Worm (Caenorhabditis elegans): ENCODE data around the gene cyh-1.

The cyh-1 gene

DNA sequence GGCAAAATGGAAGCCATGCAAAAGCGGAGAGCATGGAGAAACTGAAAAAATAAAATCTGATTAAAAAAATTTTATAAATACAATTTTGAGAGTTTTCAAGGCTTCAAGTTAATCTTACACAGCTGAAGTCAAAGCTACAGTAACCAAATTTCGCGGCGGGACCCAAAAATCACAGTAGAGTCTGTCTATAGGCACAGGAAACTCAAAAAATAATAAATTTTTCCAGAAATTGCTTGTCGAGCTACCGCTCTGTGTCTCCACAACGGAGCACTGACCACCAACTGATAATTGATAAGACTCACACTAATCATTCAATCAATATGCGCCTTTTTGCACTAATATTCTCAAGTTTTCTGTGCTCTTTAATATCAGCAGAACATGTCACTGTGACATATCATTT, 45.5 kb downstream of the cyh-1 start, which contains the start of gene W10G11.19:
TSS of gene W10G11.19 (plus strand) at position 301 of the 400 bp plus-strand sequence.
- peak; percentile 18 for TF ChIP-seq hlh-11 (tag; optimal IDR thresholded peaks at IDR 0.05)
- TF ChIP-seq pqm-1 (tag; optimal IDR thresholded peaks at IDR 0.05): peak; percentile 13
- peak; percentile 21; the same call in 1 of the 2 replicates for TF ChIP-seq dmd-6 (GFP tag; IDR thresholded peaks at IDR 0.05)
- no peak for TF ChIP-seq daf-16 (GFP tag; optimal IDR thresholded peaks at IDR 0.05)
- TF ChIP-seq daf-16 (tag; optimal IDR thresholded peaks at IDR 0.05): peak; percentile 28
- peak in 1 of 2 experiments; percentile 7 for TF ChIP-seq unc-62 (GFP tag; optimal IDR thresholded peaks at IDR 0.05 in 1 of 2)
- no peak for TF ChIP-seq unc-62 (tag; optimal IDR thresholded peaks at IDR 0.05)
- TF ChIP-seq T26A8.4 (GFP tag; IDR thresholded peaks at IDR 0.05): no peak

DNA sequence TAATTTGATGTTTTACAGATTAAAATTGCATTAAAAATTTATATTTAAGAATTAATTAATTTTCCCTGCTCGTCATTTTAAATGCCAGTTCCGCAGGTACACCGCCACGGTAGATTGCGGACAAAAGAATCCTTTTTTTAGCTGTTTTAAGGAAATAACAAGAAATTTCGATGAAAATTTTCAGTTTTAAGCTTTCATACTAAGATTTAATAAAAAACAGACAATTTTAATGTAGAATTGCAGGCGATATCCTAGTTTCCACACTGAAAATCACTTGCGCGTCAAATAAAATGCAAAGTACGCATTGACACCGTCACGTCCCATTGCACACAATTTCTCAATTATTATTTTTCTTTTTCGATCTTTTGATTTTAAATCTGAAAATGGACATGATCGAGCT, 48.6 kb downstream of the cyh-1 start, which contains the start of gene dnc-3:
TSS of gene dnc-3 (plus strand) at position 272 of the 400 bp plus-strand sequence.
- TF ChIP-seq dmd-8 (GFP tag; IDR thresholded peaks at IDR 0.05) (no peak), ceh-32 (tag; optimal IDR thresholded peaks at IDR 0.05; ENCODE audit: poor library complexity) (no peak), nhr-237 (tag; optimal IDR thresholded peaks at IDR 0.05) (no peak), ces-1 (GFP tag; optimal IDR thresholded peaks at IDR 0.05) (no peak), lir-3 (tag; optimal IDR thresholded peaks at IDR 0.05) (no peak), ZK337.2 (GFP tag; IDR thresholded peaks at IDR 0.05) (no peak), mxl-2 (GFP tag; conservative IDR thresholded peaks at IDR 0.05) (no peak), aha-1 (tag) (peak; percentile 72), set-16 (GFP tag; IDR thresholded peaks at IDR 0.05) (no peak), lin-15B (tag; optimal IDR thresholded peaks at IDR 0.05) (no peak), mxl-3 (GFP tag; optimal IDR thresholded peaks at IDR 0.05) (no peak), lim-7 (GFP tag; IDR thresholded peaks at IDR 0.05) (no peak), zip-2 (tag; optimal IDR thresholded peaks at IDR 0.05) (peak; percentile 21), Y105C5A.15 (GFP tag; IDR thresholded peaks at IDR 0.05) (no peak), zfp-2 (tag; optimal IDR thresholded peaks at IDR 0.05) (no peak), ceh-28 (tag; optimal IDR thresholded peaks at IDR 0.05) (no peak), zag-1 (tag; optimal IDR thresholded peaks at IDR 0.05) (no peak), tra-1 (GFP tag; IDR thresholded peaks at IDR 0.05) (no peak), daf-16 (GFP tag; optimal IDR thresholded peaks at IDR 0.05) (no peak), daf-16 (tag; optimal IDR thresholded peaks at IDR 0.05) (no peak), D1046.2 (GFP tag; IDR thresholded peaks at IDR 0.05) (no peak), snpc-1.2 (GFP tag; IDR thresholded peaks at IDR 0.05) (no peak), nhr-11 (tag; optimal IDR thresholded peaks at IDR 0.05) (peak; percentile 25), fkh-10 (GFP tag; optimal IDR thresholded peaks at IDR 0.05) (no peak), jun-1 (tag; optimal IDR thresholded peaks at IDR 0.05) (no peak), mep-1 (tag; optimal IDR thresholded peaks at IDR 0.05) (peak; percentile 66), hmg-1.1 (GFP tag; IDR thresholded peaks at IDR 0.05) (peak; percentile 40; the same call in 1 of the 2 replicates), pqm-1 (tag; optimal IDR thresholded peaks at IDR 0.05) (no peak), sdz-12 (GFP tag; optimal IDR thresholded peaks at IDR 0.05) (no peak), arid-1 (GFP tag; conservative IDR thresholded peaks at IDR 0.05) (no peak), madf-5 (GFP tag; IDR thresholded peaks at IDR 0.05) (no peak), lsy-2 (tag; optimal IDR thresholded peaks at IDR 0.05) (peak in 1 of 2 experiments; percentile 71), zip-11 (GFP tag; IDR thresholded peaks at IDR 0.05) (no peak), nhr-77 (tag; optimal IDR thresholded peaks at IDR 0.05) (no peak), dve-1 (tag; optimal IDR thresholded peaks at IDR 0.05; ENCODE audit: insufficient read depth) (peak; percentile 48), ceh-20 (GFP tag; IDR thresholded peaks at IDR 0.05) (no peak), aly-2 (tag; optimal IDR thresholded peaks at IDR 0.05) (no peak), rbr-2 (tag; optimal IDR thresholded peaks at IDR 0.05) (peak; percentile 26), mes-2 (tag; optimal IDR thresholded peaks at IDR 0.05; ENCODE audit: poor library complexity, severe bottlenecking) (no peak), F26F4.8 (GFP tag; conservative IDR thresholded peaks at IDR 0.05) (no peak), gei-8 (GFP tag; optimal IDR thresholded peaks at IDR 0.05) (no peak), madf-9 (GFP tag; conservative IDR thresholded peaks at IDR 0.05) (no peak), R02D3.7 (tag; optimal IDR thresholded peaks at IDR 0.05) (no peak), egl-43 (GFP tag; IDR thresholded peaks at IDR 0.05) (no peak), hif-1 (tag; optimal IDR thresholded peaks at IDR 0.05) (no peak), saeg-2 (GFP tag; IDR thresholded peaks at IDR 0.05) (no peak)
